Worm (Caenorhabditis elegans): ENCODE results near the gene F38B6.6.

DNA sequence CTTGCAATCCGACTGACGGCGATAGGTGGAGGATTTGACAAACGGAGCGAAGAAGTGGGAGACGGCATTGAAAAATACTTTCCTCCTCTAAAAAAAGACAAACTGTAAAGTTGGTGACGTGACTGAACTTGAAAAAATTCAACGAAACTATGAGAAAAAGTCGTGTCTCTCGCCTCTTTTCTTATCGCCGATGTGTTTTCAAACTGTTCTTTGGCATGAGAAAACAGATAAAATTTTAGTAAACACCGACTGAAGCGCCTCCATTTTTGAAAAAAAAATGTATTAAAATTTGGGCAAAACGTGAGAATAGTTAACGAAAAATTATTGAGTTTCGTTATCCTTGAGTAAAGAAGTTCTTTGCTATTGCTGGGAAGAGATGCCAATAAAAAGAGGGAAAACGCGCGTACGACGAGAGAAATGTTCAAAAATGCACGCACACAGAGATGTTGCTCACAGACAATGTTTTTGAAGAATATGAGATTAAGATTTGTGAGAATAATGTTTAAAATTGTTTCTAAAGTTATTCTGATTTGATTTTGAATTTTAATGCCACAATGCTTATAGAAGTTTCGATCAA is 39.0 kb upstream of the F38B6.6 start:
- TF ChIP-seq W03F9.2 (tag; optimal IDR thresholded peaks at IDR 0.05) (no peak), him-1 (tag; optimal IDR thresholded peaks at IDR 0.05) (no peak)

Measured in whole organism, L4/young adult.